Fruit fly (Drosophila melanogaster): ENCODE data around the gene CG14451.
A peak's percentile ranks its signal among the peaks of the same experiment; 100 is the strongest.
"Not testable (repeated sequence)": the region's sequence is repeated elsewhere in the genome, so short reads cannot be mapped to it uniquely, and the experiment has no call there.

Gene CG14451

dm6 chr3L:22713605-22714004 is 8.3 kb downstream of the CG14451 start:
- no peak for TF ChIP-seq noc (tag; optimal IDR thresholded peaks at IDR 0.05)

dm6 chr3L:22711855-22712254 is 10.0 kb downstream of the CG14451 start, which contains the start of gene CG11370:
Gene CG11370, plus strand, starts transcription at chr3L:22712155.
- no peak for TF ChIP-seq noc (tag; optimal IDR thresholded peaks at IDR 0.05)

DNA sequence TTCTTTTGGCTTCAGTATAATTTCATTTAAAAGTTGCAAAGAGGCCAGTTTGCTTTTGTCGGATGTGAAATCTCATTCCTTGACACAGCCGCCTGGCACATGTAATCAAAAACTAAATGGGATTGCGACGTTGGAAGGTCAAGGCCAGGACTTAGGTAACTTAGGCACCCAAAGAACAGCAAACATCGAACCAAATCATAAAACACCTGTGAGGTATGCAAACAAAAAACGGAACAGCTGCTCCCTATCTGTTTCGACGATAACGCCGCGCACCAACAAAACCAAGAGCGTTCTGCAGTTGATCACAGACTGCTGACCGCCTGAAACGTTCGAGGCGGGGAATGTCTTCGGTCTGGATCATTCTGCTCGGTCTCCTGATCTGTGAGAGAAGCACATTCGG is 22.8 kb downstream of the CG14451 start, which contains the start of gene CG45116:
CG45116 (plus strand) TSS at position 301 of the 400 bp plus-strand sequence.
- no peak for TF ChIP-seq noc (tag; optimal IDR thresholded peaks at IDR 0.05)

dm6 chr3L:22696930-22697329 is 25.0 kb downstream of the CG14451 start, which contains the start of gene CG32453:
Gene CG32453, plus strand, starts transcription at chr3L:22697230.
- not testable (repeated sequence) for TF ChIP-seq noc (tag; optimal IDR thresholded peaks at IDR 0.05)

DNA sequence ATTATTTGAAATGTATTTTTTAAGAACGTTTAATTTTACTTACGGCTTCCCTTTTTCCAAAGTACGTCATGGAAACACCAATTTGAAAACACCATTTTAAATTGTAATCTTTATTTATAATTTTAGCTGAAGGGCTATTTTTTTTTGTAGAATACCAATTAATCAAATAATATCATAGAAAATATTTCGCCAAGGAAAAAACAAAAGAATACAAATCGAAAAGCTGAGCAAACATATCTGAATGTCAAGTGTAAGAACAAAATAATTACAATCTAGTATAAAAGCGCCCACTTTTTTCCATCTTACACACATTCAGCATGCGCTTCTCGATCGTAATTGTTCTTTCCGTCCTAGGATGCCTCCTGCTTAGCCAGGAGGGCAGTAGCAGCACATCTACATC is 26.2 kb downstream of the CG14451 start, which contains the start of gene CG14452:
CG14452 (plus strand) TSS at position 301 of the 400 bp plus-strand sequence.
- no peak for TF ChIP-seq noc (tag; optimal IDR thresholded peaks at IDR 0.05)

DNA sequence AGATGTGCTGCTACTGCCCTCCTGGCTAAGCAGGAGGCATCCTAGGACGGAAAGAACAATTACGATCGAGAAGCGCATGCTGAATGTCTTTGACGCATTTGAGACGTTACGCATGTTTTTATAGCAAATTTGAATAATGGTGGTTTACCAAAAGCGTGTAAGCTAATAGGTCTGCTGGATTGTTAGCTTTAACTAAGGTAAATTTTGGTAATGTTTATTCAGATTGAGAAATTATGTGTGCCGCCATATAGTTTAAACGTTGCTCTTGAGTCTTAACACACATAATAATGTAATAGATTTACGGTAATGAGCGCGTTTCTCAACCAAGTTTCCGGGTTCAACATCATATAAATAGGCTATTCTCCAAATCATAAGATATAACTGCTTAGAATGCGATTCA is 28.2 kb downstream of the CG14451 start, which contains the start of the genes CG12546 and CG14453:
CG12546 (minus strand) TSS at position 101 of the 400 bp plus-strand sequence.
CG14453 (plus strand) TSS at position 372 of the 400 bp plus-strand sequence.
- no peak for TF ChIP-seq noc (tag; optimal IDR thresholded peaks at IDR 0.05)

dm6 chr3L:22692428-22692827 is 29.5 kb downstream of the CG14451 start, which contains the start of gene CG14454:
Gene CG14454, minus strand, starts transcription at chr3L:22692528.
- TF ChIP-seq noc (tag; optimal IDR thresholded peaks at IDR 0.05), result not testable (repeated sequence)

DNA sequence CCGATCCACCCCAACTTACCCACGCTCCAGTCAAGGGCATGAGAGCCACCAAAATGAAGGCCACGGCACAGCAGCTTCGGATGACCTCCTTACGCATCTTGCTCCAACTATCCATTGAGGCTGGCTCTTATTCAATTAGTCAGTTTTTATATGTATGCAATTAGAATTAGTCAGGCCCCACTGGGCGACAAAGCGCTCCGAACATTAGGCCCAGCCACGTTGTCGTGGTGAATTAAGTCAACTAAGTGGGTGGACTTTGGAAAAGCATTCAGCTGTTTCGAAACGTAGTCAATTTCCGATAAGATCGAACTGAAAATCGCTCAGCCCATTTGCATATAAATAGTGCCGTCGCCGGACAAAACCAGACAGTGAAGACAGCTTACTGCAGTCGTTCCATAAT is 34.9 kb downstream of the CG14451 start, which contains the start of the genes CG14455 and CG14456:
CG14455 (minus strand) TSS at position 101 of the 400 bp plus-strand sequence.
CG14456 (plus strand) TSS at position 236 of the 400 bp plus-strand sequence.
- TF ChIP-seq noc (tag; optimal IDR thresholded peaks at IDR 0.05), result no peak

DNA sequence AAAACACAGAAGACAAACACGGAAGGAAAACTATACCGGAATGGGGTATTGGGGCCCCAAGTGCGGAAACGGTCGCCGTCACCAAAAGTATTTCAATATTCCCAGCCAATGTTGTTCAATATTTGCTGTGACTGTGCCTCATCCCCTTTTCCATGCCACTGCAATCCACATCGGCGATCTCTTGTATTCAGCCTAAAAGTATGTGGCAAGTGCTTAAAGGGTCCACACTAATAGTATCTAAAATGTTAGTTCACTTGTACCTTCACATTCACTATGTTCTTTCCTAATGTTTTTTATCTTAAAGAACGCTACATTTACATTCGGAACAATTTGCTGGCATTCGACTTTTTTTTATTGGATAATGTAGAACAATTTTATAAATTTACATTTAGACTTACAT is 41.0 kb downstream of the CG14451 start:
- TF ChIP-seq noc (tag; optimal IDR thresholded peaks at IDR 0.05), result no peak

DNA sequence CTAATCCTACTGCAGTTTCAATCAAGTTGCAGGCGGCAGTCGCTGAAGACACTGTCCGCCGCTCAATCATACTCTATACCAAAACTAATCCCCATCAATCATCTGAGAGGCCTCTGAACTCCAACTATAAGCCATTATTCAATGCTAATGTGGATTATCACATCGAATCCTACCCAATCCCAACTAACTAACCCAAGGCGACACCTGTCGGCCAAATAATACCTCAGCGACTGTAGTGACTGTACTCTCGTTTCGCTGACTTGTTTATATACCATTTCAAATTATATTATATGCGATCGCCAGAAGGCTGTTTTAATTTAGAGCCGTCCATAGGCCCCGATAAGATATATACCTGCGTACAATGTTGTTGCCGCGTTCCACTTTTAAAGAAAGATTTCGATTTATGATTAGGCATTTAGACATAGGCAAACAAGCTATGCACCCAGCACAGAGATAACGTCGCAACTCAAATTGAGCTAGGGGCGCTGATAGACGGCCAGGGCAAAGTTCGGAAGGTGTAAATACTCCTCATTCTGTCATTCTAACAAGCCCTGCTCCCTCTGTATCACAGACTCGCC is 50.1 kb downstream of the CG14451 start:
- TF ChIP-seq noc (tag; optimal IDR thresholded peaks at IDR 0.05), result peak; percentile 25
